Worm (Caenorhabditis elegans): ENCODE data around the gene Y82E9BL.1.

DNA sequence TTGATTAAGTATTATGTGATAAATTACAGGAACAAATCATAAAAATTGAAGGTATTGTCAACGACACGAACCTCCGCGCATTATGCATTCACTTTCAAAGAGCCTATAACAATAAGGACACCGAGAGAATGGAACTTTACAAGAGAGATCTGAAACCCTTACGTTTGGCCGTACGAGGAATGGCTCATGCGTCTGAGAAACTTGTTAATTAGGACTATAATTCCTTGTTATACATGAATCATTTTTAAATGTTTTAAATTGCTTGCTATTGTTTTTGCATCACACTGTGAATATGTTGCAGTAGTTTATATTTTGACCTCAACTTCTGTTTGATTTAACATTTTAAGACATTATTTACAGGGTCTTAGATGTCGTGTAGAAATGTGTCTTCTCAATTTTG is 47.9 kb upstream of the Y82E9BL.1 start, which contains the start of gene pals-18:
- TF ChIP-seq ceh-13 (GFP tag; optimal IDR thresholded peaks at IDR 0.05) (no peak), ama-1 (optimal IDR thresholded peaks at IDR 0.05) (no peak), hmg-4 (GFP tag; optimal IDR thresholded peaks at IDR 0.05) (no peak), hnd-1 (tag; optimal IDR thresholded peaks at IDR 0.05) (no peak), B0310.2 (tag; optimal IDR thresholded peaks at IDR 0.05) (no peak), aly-1 (tag; optimal IDR thresholded peaks at IDR 0.05) (no peak), flt-1 (GFP tag; IDR thresholded peaks at IDR 0.05) (no peak), F13C5.2 (tag; optimal IDR thresholded peaks at IDR 0.05) (no peak)
